Fruit fly (Drosophila melanogaster) whole organism, adult: ENCODE results near the gene CG18731.

Experiments used
- CG11617 ChIP-seq: fragments of 200-800 bp; sonication (Bioruptor generic); optimal IDR thresholded peaks from 2 replicates; lab custom pipeline; 2017; ENCODE audit warnings: mild to moderate bottlenecking, missing biosample characterization, missing genetic modification reagents, missing genetic modification characterization
- CG12768 ChIP-seq: fragments of 200-800 bp; sonication (Bioruptor generic); optimal IDR thresholded peaks from 2 replicates; lab custom pipeline; 2017; ENCODE audit warnings: missing biosample characterization, missing genetic modification characterization, mild to moderate bottlenecking, moderate library complexity, missing genetic modification reagents
- CG1620 ChIP-seq: fragments of 200-800 bp; sonication (Bioruptor generic); optimal IDR thresholded peaks from 2 replicates; lab custom pipeline; 2016; ENCODE audit warnings: missing biosample characterization, missing genetic modification characterization
- CG33017 ChIP-seq: fragments of 200-800 bp; sonication (Bioruptor generic); optimal IDR thresholded peaks from 2 replicates; lab custom pipeline; 2018; ENCODE audit warnings: missing biosample characterization, mild to moderate bottlenecking, missing genetic modification characterization, moderate library complexity
- CG5204 ChIP-seq: fragments of 200-800 bp; sonication (Bioruptor generic); optimal IDR thresholded peaks from 2 replicates; lab custom pipeline; 2016; ENCODE audit warnings: missing biosample characterization, missing genetic modification characterization
- CG7045 ChIP-seq: fragments of 200-800 bp; sonication (Bioruptor generic); optimal IDR thresholded peaks from 2 replicates; lab custom pipeline; 2017; ENCODE audit warnings: missing biosample characterization, mild to moderate bottlenecking, missing genetic modification characterization
- Clk ChIP-seq: fragments of 200-800 bp; sonication (Bioruptor generic); optimal IDR thresholded peaks from 2 replicates; lab custom pipeline; 2017; ENCODE audit warnings: missing biosample characterization, missing genetic modification characterization
- Crg-1 ChIP-seq: fragments of 200-800 bp; sonication (Bioruptor generic); optimal IDR thresholded peaks from 2 replicates; lab custom pipeline; 2016; ENCODE audit warnings: missing biosample characterization, missing genetic modification characterization
- Hr96 ChIP-seq: fragments of 200-800 bp; sonication (Bioruptor generic); optimal IDR thresholded peaks from 2 replicates; lab custom pipeline; 2016; ENCODE audit warnings: missing biosample characterization, missing genetic modification characterization
- Mnt ChIP-seq: fragments of 200-800 bp; sonication (Bioruptor generic); optimal IDR thresholded peaks from 2 replicates; lab custom pipeline; 2016; ENCODE audit warnings: missing biosample characterization, mild to moderate bottlenecking, missing genetic modification characterization
- bab1 ChIP-seq: fragments of 200-800 bp; sonication (Bioruptor generic); optimal IDR thresholded peaks from 3 replicates; lab custom pipeline; 2019; ENCODE audit warnings: missing biosample characterization, mild to moderate bottlenecking, missing genetic modification characterization, moderate library complexity
- cnc ChIP-seq, 2 experiments: fragments of >200 bp; optimal IDR thresholded peaks; 2 replicates each; lab custom pipeline; 2017
- pad ChIP-seq: fragments of 200-800 bp; sonication (Bioruptor generic); optimal IDR thresholded peaks from 3 replicates; lab custom pipeline; 2017; ENCODE audit warnings: missing biosample characterization, missing genetic modification characterization, mild to moderate bottlenecking, moderate library complexity, missing genetic modification reagents
- toe ChIP-seq: fragments of 200-800 bp; sonication (Bioruptor generic); optimal IDR thresholded peaks from 2 replicates; lab custom pipeline; 2016; ENCODE audit warnings: missing biosample characterization, missing genetic modification characterization

dm6 chr3R:29736678-29737093 is 11.9 kb downstream of the CG18731 start, which contains the start of the genes CG7601 and CIA30:
- TF ChIP-seq CG7045 (GFP tag; lab: Kevin White, UChicago) (peak; percentile 99), toe (peak; percentile 100), CG5204 (GFP tag; lab: Kevin White, UChicago) (peak; percentile 98), CG1620 (GFP tag; lab: Kevin White, UChicago) (peak; percentile 99), Clk (GFP tag; lab: Kevin White, UChicago) (peak; percentile 97), Hr96 (GFP tag; lab: Kevin White, UChicago) (peak; percentile 100), cnc (optimal IDR thresholded peaks at IDR 0.05; lab: Kevin White, UChicago) (no peak), bab1 (GFP tag; lab: Kevin White, UChicago) (peak; percentile 98), Crg-1 (GFP tag; lab: Kevin White, UChicago) (peak; percentile 98), CG33017 (tag; lab: Kevin White, UChicago) (peak; percentile 98), CG11617 (GFP tag; lab: Kevin White, UChicago) (peak; percentile 96), CG12768 (peak; percentile 99), Mnt (GFP tag; lab: Kevin White, UChicago) (peak; percentile 96), pad (GFP tag; lab: Kevin White, UChicago) (peak; percentile 92)
